Fruit fly (Drosophila melanogaster) whole organism, prepupa: Measurements from ENCODE around the gene CG5961.

ENCODE experiments used
- Blimp-1 ChIP-seq: fragments of 200-800 bp; sonication (Bioruptor generic); optimal IDR thresholded peaks from 3 replicates; lab custom pipeline; 2017; ENCODE audit warnings: missing biosample characterization, missing genetic modification characterization, mild to moderate bottlenecking, moderate library complexity, missing genetic modification reagents
- CG11294 ChIP-seq: fragments of 200-800 bp; sonication (Bioruptor generic); IDR thresholded peaks from 2 replicates; pipeline ENCODE4 v1.3.6; 2022; ENCODE audit warnings: missing biosample characterization, missing genetic modification characterization
- CG15336 ChIP-seq: fragments of 200-800 bp; sonication (Bioruptor generic); IDR thresholded peaks from 2 replicates; pipeline ENCODE4 v1.3.6; 2022; ENCODE audit warnings: missing biosample characterization, missing genetic modification characterization
- CG1621 ChIP-seq: fragments of 200-800 bp; sonication (Bioruptor generic); optimal IDR thresholded peaks from 3 replicates; lab custom pipeline; 2018; ENCODE audit warnings: missing biosample characterization, mild to moderate bottlenecking, missing genetic modification characterization
- CG3032 ChIP-seq: fragments of 200-800 bp; optimal IDR thresholded peaks from 2 replicates; lab custom pipeline; 2019; ENCODE audit warnings: missing biosample characterization, mild to moderate bottlenecking, missing genetic modification characterization, moderate library complexity
- CG31627 ChIP-seq: fragments of 200-800 bp; sonication (Bioruptor generic); optimal IDR thresholded peaks from 3 replicates; lab custom pipeline; 2016; ENCODE audit warnings: missing biosample characterization, missing genetic modification characterization
- CG32006 ChIP-seq: fragments of 200-800 bp; sonication (Bioruptor generic); optimal IDR thresholded peaks from 3 replicates; lab custom pipeline; 2017; ENCODE audit warnings: missing biosample characterization, mild to moderate bottlenecking, missing genetic modification characterization
- CG34406 ChIP-seq: fragments of 200-800 bp; sonication (Bioruptor generic); optimal IDR thresholded peaks from 3 replicates; lab custom pipeline; 2016; ENCODE audit warnings: missing biosample characterization, missing genetic modification characterization
- CG3919 ChIP-seq: fragments of 200-800 bp; sonication (Bioruptor generic); optimal IDR thresholded peaks from 3 replicates; lab custom pipeline; 2016; ENCODE audit warnings: missing biosample characterization, missing genetic modification characterization
- CG6276 ChIP-seq: fragments of 200-800 bp; sonication (Bioruptor generic); optimal IDR thresholded peaks from 2 replicates; lab custom pipeline; 2017; ENCODE audit warnings: missing biosample characterization, mild to moderate bottlenecking, missing genetic modification characterization
- CG6792 ChIP-seq: fragments of 200-800 bp; sonication (Bioruptor generic); optimal IDR thresholded peaks from 3 replicates; lab custom pipeline; 2016; ENCODE audit warnings: missing biosample characterization, missing genetic modification characterization
- CG6808 ChIP-seq: fragments of 200-800 bp; sonication (Bioruptor generic); optimal IDR thresholded peaks from 3 replicates; lab custom pipeline; 2017; ENCODE audit warnings: missing biosample characterization, missing genetic modification characterization, mild to moderate bottlenecking, moderate library complexity, missing genetic modification reagents
- CG8119 ChIP-seq: fragments of 200-800 bp; sonication (Bioruptor generic); IDR thresholded peaks from 3 replicates; pipeline ENCODE4 v1.3.6; 2022; ENCODE audit warnings: missing biosample characterization, missing genetic modification characterization
- CG8319 ChIP-seq: fragments of 200-800 bp; sonication (Bioruptor generic); optimal IDR thresholded peaks from 3 replicates; lab custom pipeline; 2016; ENCODE audit warnings: missing biosample characterization, missing genetic modification characterization
- CG9139 ChIP-seq: fragments of 200-800 bp; sonication (Bioruptor generic); optimal IDR thresholded peaks from 3 replicates; lab custom pipeline; 2017; ENCODE audit warnings: missing biosample characterization, mild to moderate bottlenecking, missing genetic modification characterization
- Eip75B ChIP-seq: fragments of 200-800 bp; sonication (Bioruptor generic); optimal IDR thresholded peaks from 3 replicates; lab custom pipeline; 2016; ENCODE audit warnings: missing biosample characterization, missing genetic modification characterization
- Eip78C ChIP-seq: fragments of 200-800 bp; sonication (Bioruptor generic); peaks from one replicate; lab custom pipeline; 2016; ENCODE audit warnings: missing biosample characterization, missing genetic modification characterization
- Gug ChIP-seq: fragments of 200-800 bp; sonication (Bioruptor generic); IDR thresholded peaks from 2 replicates; pipeline ENCODE4 v1.3.6; 2022; ENCODE audit warnings: missing biosample characterization, missing genetic modification characterization
- Hr39 ChIP-seq: fragments of 200-800 bp; sonication (Bioruptor generic); optimal IDR thresholded peaks from 2 replicates; lab custom pipeline; 2016; ENCODE audit warnings: missing biosample characterization, missing genetic modification characterization
- Hr4 ChIP-seq: fragments of 200-800 bp; sonication (Bioruptor generic); optimal IDR thresholded peaks from 3 replicates; lab custom pipeline; 2016; ENCODE audit warnings: missing biosample characterization, missing genetic modification characterization
- Lpt ChIP-seq: fragments of 200-800 bp; sonication (Bioruptor generic); optimal IDR thresholded peaks from 3 replicates; lab custom pipeline; 2016; ENCODE audit warnings: missing biosample characterization, missing genetic modification characterization
- Met ChIP-seq: fragments of 200-800 bp; sonication (Bioruptor generic); optimal IDR thresholded peaks from 3 replicates; lab custom pipeline; 2016; ENCODE audit warnings: missing biosample characterization, missing genetic modification characterization
- OdsH ChIP-seq: fragments of 200-800 bp; sonication (Bioruptor generic); optimal IDR thresholded peaks from 3 replicates; lab custom pipeline; 2016; ENCODE audit warnings: missing biosample characterization, missing genetic modification characterization
- Smox ChIP-seq: fragments of 200-800 bp; sonication (Bioruptor generic); optimal IDR thresholded peaks from 3 replicates; lab custom pipeline; 2016; ENCODE audit warnings: missing biosample characterization, missing genetic modification characterization
- Sox102F ChIP-seq: fragments of 200-800 bp; sonication (Bioruptor generic); optimal IDR thresholded peaks from 2 replicates; lab custom pipeline; 2016; ENCODE audit warnings: missing biosample characterization, mild to moderate bottlenecking, missing genetic modification characterization
- Sox14 ChIP-seq: fragments of 200-800 bp; sonication (Bioruptor generic); optimal IDR thresholded peaks from 3 replicates; lab custom pipeline; 2016; ENCODE audit warnings: missing biosample characterization, missing genetic modification characterization
- Sox15 ChIP-seq: fragments of 200-800 bp; sonication (Bioruptor generic); optimal IDR thresholded peaks from 3 replicates; lab custom pipeline; 2016; ENCODE audit warnings: missing biosample characterization, missing genetic modification characterization
- achi ChIP-seq: fragments of 200-800 bp; sonication (Bioruptor generic); optimal IDR thresholded peaks from 3 replicates; lab custom pipeline; 2016; ENCODE audit warnings: missing biosample characterization, missing genetic modification characterization
- acj6 ChIP-seq: fragments of 200-800 bp; sonication (Bioruptor generic); optimal IDR thresholded peaks from 3 replicates; lab custom pipeline; 2016; ENCODE audit warnings: missing biosample characterization, missing genetic modification characterization
- cyc ChIP-seq: fragments of 200-800 bp; sonication (Bioruptor generic); optimal IDR thresholded peaks from 3 replicates; lab custom pipeline; 2016; ENCODE audit warnings: missing biosample characterization, missing genetic modification characterization
- dac ChIP-seq: fragments of 200-800 bp; sonication (Bioruptor generic); optimal IDR thresholded peaks from 2 replicates; lab custom pipeline; 2017; ENCODE audit warnings: missing biosample characterization, mild to moderate bottlenecking, missing genetic modification characterization
- dsx ChIP-seq: fragments of 200-800 bp; optimal IDR thresholded peaks from 3 replicates; lab custom pipeline; 2019; ENCODE audit warnings: missing biosample characterization, mild to moderate bottlenecking, missing genetic modification characterization, moderate library complexity; ENCODE audit not compliant: poor library complexity, severe bottlenecking
- eg ChIP-seq: fragments of 200-800 bp; sonication (Bioruptor generic); IDR thresholded peaks from 3 replicates; pipeline ENCODE4 v1.3.6; 2022; ENCODE audit warnings: missing biosample characterization, missing genetic modification characterization
- esn ChIP-seq: fragments of 200-800 bp; sonication (Bioruptor generic); optimal IDR thresholded peaks from 2 replicates; lab custom pipeline; 2016; ENCODE audit warnings: missing biosample characterization, mild to moderate bottlenecking, missing genetic modification characterization, moderate library complexity
- fd59A ChIP-seq: fragments of 200-800 bp; sonication (Bioruptor generic); optimal IDR thresholded peaks from 2 replicates; lab custom pipeline; 2017; ENCODE audit warnings: missing biosample characterization, mild to moderate bottlenecking, missing genetic modification characterization, missing genetic modification reagents
- fkh ChIP-seq: fragments of 200-800 bp; sonication (Bioruptor generic); optimal IDR thresholded peaks from 3 replicates; lab custom pipeline; 2017; ENCODE audit warnings: missing biosample characterization, mild to moderate bottlenecking, missing genetic modification characterization, moderate library complexity
- net ChIP-seq: fragments of 200-800 bp; sonication (Bioruptor generic); optimal IDR thresholded peaks from 3 replicates; lab custom pipeline; 2016; ENCODE audit warnings: missing biosample characterization, missing genetic modification characterization
- pdm3 ChIP-seq: fragments of 200-800 bp; sonication (Bioruptor generic); optimal IDR thresholded peaks from 3 replicates; lab custom pipeline; 2016; ENCODE audit warnings: missing biosample characterization, missing genetic modification characterization
- salr ChIP-seq, 2 experiments: fragments of 200-800 bp; sonication (Bioruptor generic); optimal IDR thresholded peaks; 3 replicates each; lab custom pipeline; 2016 to 2018; ENCODE audit warnings: missing biosample characterization in 2 of 2, missing genetic modification characterization in 2 of 2, mild to moderate bottlenecking in 1 of 2
- ss ChIP-seq, 2 experiments: fragments of 200-800 bp; sonication (Bioruptor generic); optimal IDR thresholded peaks; 2 replicates in 1 of 2; 3 replicates in 1 of 2; lab custom pipeline; 2017 to 2018; ENCODE audit warnings: mild to moderate bottlenecking in 2 of 2, missing biosample characterization in 2 of 2, missing genetic modification characterization in 2 of 2, moderate library complexity in 1 of 2
- svp ChIP-seq: fragments of 200-800 bp; sonication (Bioruptor generic); peaks from one replicate; lab custom pipeline; 2016; ENCODE audit warnings: missing biosample characterization, missing genetic modification characterization
- topi ChIP-seq: fragments of 200-800 bp; sonication (Bioruptor generic); optimal IDR thresholded peaks from 3 replicates; lab custom pipeline; 2016; ENCODE audit warnings: missing biosample characterization, missing genetic modification characterization
- vri ChIP-seq: fragments of 200-800 bp; sonication (Bioruptor generic); optimal IDR thresholded peaks from 3 replicates; lab custom pipeline; 2016; ENCODE audit warnings: missing biosample characterization, mild to moderate bottlenecking, missing genetic modification characterization

Gene CG5961

dm6 chr3R:12445468-12445867 lies 14.6 kb downstream of the CG5961 start:
- TF ChIP-seq svp (GFP tag; lab: Kevin White, UChicago) = peak; percentile 95
- TF ChIP-seq pdm3 (GFP tag; lab: Kevin White, UChicago) = no peak

dm6 chr3R:12443769-12444168 lies 16.3 kb downstream of the CG5961 start:
- TF ChIP-seq salr (GFP tag; optimal IDR thresholded peaks at IDR 0.05; lab: Kevin White, UChicago) = no peak
- TF ChIP-seq topi (GFP tag; lab: Kevin White, UChicago) = no peak
- no peak for TF ChIP-seq net (GFP tag; lab: Kevin White, UChicago)
- no peak for TF ChIP-seq CG3032 (tag; lab: Kevin White, UChicago)
- no peak for TF ChIP-seq Sox14 (GFP tag; lab: Kevin White, UChicago)
- no peak for TF ChIP-seq CG15336
- TF ChIP-seq fkh (GFP tag; lab: Kevin White, UChicago) = no peak
- TF ChIP-seq CG9139 (GFP tag; lab: Kevin White, UChicago) = no peak
- no peak for TF ChIP-seq CG32006
- no peak for TF ChIP-seq OdsH (GFP tag; lab: Kevin White, UChicago)

- TF ChIP-seq CG3032 (tag; lab: Kevin White, UChicago) = peak; percentile 29
- TF ChIP-seq cyc (GFP tag; lab: Kevin White, UChicago) = peak; percentile 14
- peak; percentile 50 for TF ChIP-seq topi (GFP tag; lab: Kevin White, UChicago)
- TF ChIP-seq net (GFP tag; lab: Kevin White, UChicago) = peak; percentile 48
- TF ChIP-seq ss (GFP tag; optimal IDR thresholded peaks at IDR 0.05; lab: Kevin White, UChicago) = peak; percentile 11 to 41
- TF ChIP-seq Eip78C (GFP tag; lab: Kevin White, UChicago) = peak; percentile 94
- TF ChIP-seq CG1621 (tag; lab: Kevin White, UChicago) = no peak
- TF ChIP-seq CG31627 = peak; percentile 27
- peak; percentile 33 for TF ChIP-seq Lpt (GFP tag; lab: Kevin White, UChicago)
- TF ChIP-seq eg = peak; percentile 60; the same call in 1 of the 3 replicates
- TF ChIP-seq Eip75B (GFP tag; lab: Kevin White, UChicago) = peak; percentile 51
- peak; percentile 56 for TF ChIP-seq CG3919 (GFP tag; lab: Kevin White, UChicago)
- TF ChIP-seq CG11294 (GFP tag; lab: Robert Waterston, UW) = no peak
- peak in 1 of 2 experiments; percentile 57 for TF ChIP-seq salr (GFP tag; optimal IDR thresholded peaks at IDR 0.05; lab: Kevin White, UChicago)
- TF ChIP-seq CG8319 (GFP tag; lab: Kevin White, UChicago) = no peak
- TF ChIP-seq Sox102F (GFP tag; lab: Kevin White, UChicago) = peak; percentile 31
- TF ChIP-seq fd59A = no peak
- peak; percentile 70 for TF ChIP-seq pdm3 (GFP tag; lab: Kevin White, UChicago)
- peak; percentile 65 for TF ChIP-seq CG6276 (GFP tag; lab: Kevin White, UChicago)
- TF ChIP-seq Sox15 = no peak
- peak; percentile 39; the same call in 2 of the 3 replicates for TF ChIP-seq CG8119 (GFP tag; lab: Robert Waterston, UW)
- peak; percentile 54 for TF ChIP-seq esn
- TF ChIP-seq Blimp-1 (GFP tag; lab: Kevin White, UChicago) = no peak
- peak; percentile 41 for TF ChIP-seq CG6808 (GFP tag; lab: Kevin White, UChicago)
- peak; percentile 19 for TF ChIP-seq CG6792 (GFP tag; lab: Kevin White, UChicago)
- TF ChIP-seq dac (GFP tag; lab: Kevin White, UChicago) = peak; percentile 12
- peak; percentile 54 for TF ChIP-seq OdsH (GFP tag; lab: Kevin White, UChicago)
- peak; percentile 17 for TF ChIP-seq Smox (GFP tag; lab: Kevin White, UChicago)
- peak; percentile 46 for TF ChIP-seq Hr39 (GFP tag; lab: Kevin White, UChicago)
- peak; percentile 67 for TF ChIP-seq Hr4 (GFP tag; lab: Kevin White, UChicago)
- peak; percentile 88 for TF ChIP-seq dsx (GFP tag; lab: Kevin White, UChicago)
- TF ChIP-seq acj6 (GFP tag; lab: Kevin White, UChicago) = peak; percentile 35
- peak; percentile 45 for TF ChIP-seq achi (GFP tag; lab: Kevin White, UChicago)
- peak; percentile 42 for TF ChIP-seq CG34406
- TF ChIP-seq CG32006 = peak; percentile 65
- TF ChIP-seq CG15336 = peak; percentile 68
- TF ChIP-seq Gug (GFP tag; lab: Robert Waterston, UW) = peak; percentile 47; the same call in 1 of the 2 replicates
- peak; percentile 68 for TF ChIP-seq fkh (GFP tag; lab: Kevin White, UChicago)
- TF ChIP-seq vri (GFP tag; lab: Kevin White, UChicago) = peak; percentile 64
- peak; percentile 39 for TF ChIP-seq Sox14 (GFP tag; lab: Kevin White, UChicago)
- peak; percentile 63 for TF ChIP-seq Met (GFP tag; lab: Kevin White, UChicago)
Measured at dm6 chr3R:12442601-12443533, 17.2 kb downstream of the CG5961 start.
